ENCODE assay signal across 1 fruit fly cellular context in the genomic region with DNA sequence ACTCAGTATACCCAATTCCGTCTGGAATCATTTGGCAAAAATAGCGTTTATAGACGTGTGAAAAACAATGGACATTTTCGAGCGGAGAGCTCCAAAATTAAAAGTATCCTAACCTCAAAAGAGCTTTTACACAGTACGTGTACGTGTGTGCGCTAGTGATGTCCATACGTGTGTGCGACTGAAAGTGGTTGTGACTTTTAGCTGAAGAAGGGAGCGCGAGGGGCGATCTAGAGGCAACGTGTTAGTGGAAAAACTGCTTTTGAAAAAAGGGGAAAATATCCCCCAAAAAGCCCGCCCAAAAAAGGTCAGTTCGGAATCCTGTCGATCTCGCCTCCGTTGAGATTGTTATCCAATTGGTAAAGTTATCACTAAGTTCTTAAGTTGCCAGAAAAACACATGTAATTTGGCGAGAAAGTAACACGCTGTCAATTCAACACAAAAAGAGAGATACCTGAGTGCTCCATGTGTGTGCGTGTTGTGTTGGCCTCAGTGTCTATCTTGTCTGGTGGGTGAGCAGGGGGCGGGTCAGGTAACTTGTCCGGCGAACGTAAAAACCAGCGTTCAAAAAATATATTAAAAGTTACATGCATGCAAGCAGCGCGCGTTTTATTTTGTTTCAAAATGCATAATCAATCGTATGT.
TF ChIP-seq lines count a peak whose summit lies in the region.

No protein-coding gene starts in this region.

TF ChIP-seq in whole organism, embryonic, 481 proteins besides CTCF, POLR2A, EP300 and RAD21 (continued from another document):
- TF ChIP-seq CG10209 (GFP tag; optimal IDR thresholded peaks at IDR 0.05; lab: Kevin White, UChicago), result no peak
- peak; percentile 92 for TF ChIP-seq crol (GFP tag; IDR thresholded peaks at IDR 0.05; lab: Robert Waterston, UW)
- TF ChIP-seq otp (GFP tag; IDR thresholded peaks at IDR 0.05; lab: Robert Waterston, UW), result no peak
- TF ChIP-seq CG2199 (GFP tag; IDR thresholded peaks at IDR 0.05; lab: Robert Waterston, UW), result 0 out of 3 replicates have a peak, but pooled peaks have one; percentile 25
- TF ChIP-seq sug (tag; optimal IDR thresholded peaks at IDR 0.05; lab: Kevin White, UChicago), result peak; percentile 35
- TF ChIP-seq Opbp (GFP tag; IDR thresholded peaks at IDR 0.05; lab: Robert Waterston, UW; ENCODE audit: partially characterized antibody), result 0 out of 3 replicates have a peak, but pooled peaks have one; percentile 7
- TF ChIP-seq bigmax (GFP tag; optimal IDR thresholded peaks at IDR 0.05; lab: Kevin White, UChicago), result peak; percentile 98
- TF ChIP-seq disco-r (GFP tag; optimal IDR thresholded peaks at IDR 0.05; lab: Kevin White, UChicago), result peak; percentile 2
- 0 out of 2 replicates have a peak, but pooled peaks have one; percentile 35 for TF ChIP-seq CG9932 (GFP tag; IDR thresholded peaks at IDR 0.05; lab: Robert Waterston, UW)
- TF ChIP-seq CHES-1-like (GFP tag; optimal IDR thresholded peaks at IDR 0.05; lab: Kevin White, UChicago), result peak; percentile 11
- peak; percentile 5 for TF ChIP-seq HmgZ (tag; optimal IDR thresholded peaks at IDR 0.05; lab: Kevin White, UChicago)
- TF ChIP-seq pho (GFP tag; optimal IDR thresholded peaks at IDR 0.05; lab: Kevin White, UChicago), result no peak
- 0 out of 2 replicates have a peak, but pooled peaks have one; percentile 31 for TF ChIP-seq rib (GFP tag; IDR thresholded peaks at IDR 0.05; lab: Robert Waterston, UW)
- no peak for TF ChIP-seq CG12769 (tag; optimal IDR thresholded peaks at IDR 0.05; lab: Kevin White, UChicago)
- TF ChIP-seq CG1024 (GFP tag; IDR thresholded peaks at IDR 0.05; lab: Robert Waterston, UW), result no peak
- peak; percentile 86 for TF ChIP-seq cg (GFP tag; optimal IDR thresholded peaks at IDR 0.05; lab: Kevin White, UChicago)
- TF ChIP-seq CG34422 (GFP tag; IDR thresholded peaks at IDR 0.05; lab: Robert Waterston, UW), result peak; percentile 74; the same call in 1 of the 3 replicates
- TF ChIP-seq CG2889 (GFP tag; IDR thresholded peaks at IDR 0.05; lab: Robert Waterston, UW), result no peak
- TF ChIP-seq ftz-f1 (GFP tag; optimal IDR thresholded peaks at IDR 0.05; lab: Kevin White, UChicago), result peak; percentile 12
- TF ChIP-seq MESR4 (GFP tag; optimal IDR thresholded peaks at IDR 0.05; lab: Kevin White, UChicago), result peak; percentile 67
